Worm (Caenorhabditis elegans): ENCODE results near the gene F40G9.19.
A peak's percentile ranks its signal among the peaks of the same experiment; 100 is the strongest.

DNA sequence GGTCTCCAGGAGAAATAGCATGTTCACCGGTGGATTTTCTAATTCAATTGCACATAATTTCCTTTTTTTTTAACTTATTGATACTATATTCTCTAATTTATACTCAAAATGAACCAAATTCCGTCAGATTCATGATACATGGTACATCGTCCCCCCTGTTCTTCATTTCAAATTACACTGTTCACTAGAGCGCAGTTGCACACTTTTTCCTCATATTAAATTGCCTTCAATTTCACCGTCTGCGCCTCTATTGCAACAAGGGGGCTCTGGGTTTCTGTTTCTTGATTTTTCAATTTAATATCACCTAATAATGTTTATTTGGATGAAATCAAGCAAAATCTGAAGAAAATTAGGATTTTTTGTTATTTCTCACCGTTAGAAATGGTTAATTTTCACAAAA is 42.0 kb upstream of the F40G9.19 start:
- no peak for TF ChIP-seq fkh-4 (tag; optimal IDR thresholded peaks at IDR 0.05; ENCODE audit: borderline replicate concordance)
- TF ChIP-seq ceh-63 (GFP tag; optimal IDR thresholded peaks at IDR 0.05), result no peak
- TF ChIP-seq ama-1 (optimal IDR thresholded peaks at IDR 0.05), result no peak
- TF ChIP-seq lin-15B (tag; optimal IDR thresholded peaks at IDR 0.05), result peak; percentile 61
- no peak for TF ChIP-seq Y116A8C.19 (tag; optimal IDR thresholded peaks at IDR 0.05; ENCODE audit: borderline replicate concordance)
- TF ChIP-seq C16A3.4 (tag; optimal IDR thresholded peaks at IDR 0.05), result peak; percentile 71
- peak; percentile 1 for TF ChIP-seq elt-2 (tag; optimal IDR thresholded peaks at IDR 0.05)
- TF ChIP-seq fkh-10 (GFP tag; optimal IDR thresholded peaks at IDR 0.05), result no peak
- TF ChIP-seq aly-2 (tag; optimal IDR thresholded peaks at IDR 0.05), result no peak
- TF ChIP-seq unc-62 (GFP tag; optimal IDR thresholded peaks at IDR 0.05), result no peak
- peak; percentile 55 for TF ChIP-seq nhr-47 (tag; optimal IDR thresholded peaks at IDR 0.05)
- peak; percentile 42 for TF ChIP-seq rnt-1 (tag; optimal IDR thresholded peaks at IDR 0.05)
- TF ChIP-seq ztf-11 (tag; optimal IDR thresholded peaks at IDR 0.05), result no peak
